Worm (Caenorhabditis elegans): Measurements from ENCODE around the gene Y113G7A.12.

ce11 chrV:20134797-20135196 lies 7.6 kb upstream of the Y113G7A.12 start:
- no peak for TF ChIP-seq ceh-100 (GFP tag; IDR thresholded peaks at IDR 0.05)
- TF ChIP-seq ama-1 (optimal IDR thresholded peaks at IDR 0.05): no peak
- no peak for TF ChIP-seq ama-1 (GFP tag; optimal IDR thresholded peaks at IDR 0.05)
- no peak for TF ChIP-seq F57C9.4 (tag; optimal IDR thresholded peaks at IDR 0.05)
- no peak for TF ChIP-seq aptf-2 (GFP tag; conservative IDR thresholded peaks at IDR 0.05)
- TF ChIP-seq dpl-1 (GFP tag; optimal IDR thresholded peaks at IDR 0.05): no peak
